Fruit fly (Drosophila melanogaster) whole organism, embryonic: ENCODE results near the gene CG15308.
A peak's percentile ranks its signal among the peaks of the same experiment; 100 is the strongest.

Experiments
- Aef1 ChIP-seq: fragments of 200-800 bp; sonication (Bioruptor generic); IDR thresholded peaks from 3 replicates; pipeline ENCODE4 v1.3.6; 2022; ENCODE audit warnings: missing biosample characterization, missing genetic modification characterization
- BEAF-32 ChIP-seq: fragments of 200-800 bp; sonication (Bioruptor generic); optimal IDR thresholded peaks from 3 replicates; lab custom pipeline; 2017; ENCODE audit warnings: missing biosample characterization, missing genetic modification characterization, mild to moderate bottlenecking, moderate library complexity, missing genetic modification reagents
- CG10147 ChIP-seq: fragments of 200-800 bp; sonication (Bioruptor generic); optimal IDR thresholded peaks from 2 replicates; lab custom pipeline; 2019; ENCODE audit warnings: missing biosample characterization, mild to moderate bottlenecking, missing genetic modification characterization, moderate library complexity
- CG10366 ChIP-seq: fragments of 200-800 bp; sonication (Bioruptor generic); IDR thresholded peaks from 2 replicates; pipeline ENCODE4 v1.3.6; 2022; ENCODE audit warnings: missing biosample characterization, missing genetic modification characterization
- CG10979 ChIP-seq: fragments of 200-800 bp; sonication (Bioruptor generic); optimal IDR thresholded peaks from 2 replicates; lab custom pipeline; 2018; ENCODE audit warnings: missing biosample characterization, mild to moderate bottlenecking, missing genetic modification characterization, moderate library complexity
- CG11695 ChIP-seq: fragments of 200-800 bp; sonication (Bioruptor generic); IDR thresholded peaks from 3 replicates; pipeline ENCODE4 v1.3.6; 2022; ENCODE audit warnings: missing biosample characterization, missing genetic modification characterization
- CG12104 ChIP-seq: fragments of 200-800 bp; sonication (Bioruptor generic); optimal IDR thresholded peaks from 3 replicates; lab custom pipeline; 2016; ENCODE audit warnings: missing biosample characterization, missing genetic modification characterization
- CG12219 ChIP-seq: fragments of 200-800 bp; sonication (Bioruptor generic); optimal IDR thresholded peaks from 3 replicates; lab custom pipeline; 2018; ENCODE audit warnings: missing biosample characterization, mild to moderate bottlenecking, missing genetic modification characterization
- CG15514 ChIP-seq: fragments of 200-800 bp; sonication (Bioruptor generic); optimal IDR thresholded peaks from 3 replicates; lab custom pipeline; 2017; ENCODE audit warnings: missing biosample characterization, missing genetic modification characterization, mild to moderate bottlenecking, moderate library complexity, missing genetic modification reagents
- CG18476 ChIP-seq: fragments of 200-800 bp; sonication (Bioruptor generic); optimal IDR thresholded peaks from 2 replicates; lab custom pipeline; 2016; ENCODE audit warnings: missing biosample characterization, mild to moderate bottlenecking, missing genetic modification characterization
- CG18764 ChIP-seq: fragments of 200-800 bp; sonication (Bioruptor generic); optimal IDR thresholded peaks from 3 replicates; lab custom pipeline; 2016; ENCODE audit warnings: missing biosample characterization, missing genetic modification characterization
- CG2875 ChIP-seq: fragments of 200-800 bp; sonication (Bioruptor generic); optimal IDR thresholded peaks from 2 replicates; lab custom pipeline; 2017; ENCODE audit warnings: missing biosample characterization, mild to moderate bottlenecking, missing genetic modification characterization, missing genetic modification reagents
- CG31441 ChIP-seq: fragments of 200-800 bp; sonication (Bioruptor generic); IDR thresholded peaks from 2 replicates; pipeline ENCODE4 v1.3.6; 2022; ENCODE audit warnings: missing biosample characterization, missing genetic modification characterization
- CG3163 ChIP-seq: fragments of 200-800 bp; sonication (Bioruptor generic); optimal IDR thresholded peaks from 3 replicates; lab custom pipeline; 2016; ENCODE audit warnings: missing biosample characterization, missing genetic modification characterization
- CG3726 ChIP-seq: fragments of 200-800 bp; sonication (Bioruptor generic); IDR thresholded peaks from 3 replicates; pipeline ENCODE4, ENCODE4 v1.3.6; 2022; ENCODE audit warnings: missing biosample characterization, missing genetic modification characterization
- CG3838 ChIP-seq: fragments of 200-800 bp; sonication (Bioruptor generic); optimal IDR thresholded peaks from 3 replicates; lab custom pipeline; 2016; ENCODE audit warnings: missing biosample characterization, missing genetic modification characterization
- CG6813 ChIP-seq: fragments of 200-800 bp; sonication (Bioruptor generic); optimal IDR thresholded peaks from 2 replicates; lab custom pipeline; 2017; ENCODE audit warnings: missing biosample characterization, missing genetic modification characterization, mild to moderate bottlenecking, moderate library complexity, missing genetic modification reagents
- CG8924 ChIP-seq: fragments of 200-800 bp; optimal IDR thresholded peaks from 3 replicates; lab custom pipeline; 2019; ENCODE audit warnings: missing biosample characterization, mild to moderate bottlenecking, missing genetic modification characterization, moderate library complexity
- CG9817 ChIP-seq: fragments of 200-800 bp; sonication (Bioruptor generic); optimal IDR thresholded peaks from 2 replicates; lab custom pipeline; 2018; ENCODE audit warnings: missing biosample characterization, mild to moderate bottlenecking, missing genetic modification characterization, moderate library complexity
- D19B ChIP-seq: fragments of 200-800 bp; sonication (Bioruptor generic); optimal IDR thresholded peaks from 2 replicates; lab custom pipeline; 2017; ENCODE audit warnings: missing biosample characterization, mild to moderate bottlenecking, missing genetic modification characterization
- Dip3 ChIP-seq: fragments of 200-800 bp; sonication (Bioruptor generic); optimal IDR thresholded peaks from 3 replicates; lab custom pipeline; 2016; ENCODE audit warnings: missing biosample characterization, missing genetic modification characterization
- HLH3B ChIP-seq: fragments of 200-800 bp; sonication (Bioruptor generic); IDR thresholded peaks from 2 replicates; pipeline ENCODE4 v1.3.6; 2022; ENCODE audit warnings: missing biosample characterization, missing genetic modification characterization
- HLH4C ChIP-seq: fragments of 200-800 bp; sonication (Bioruptor generic); IDR thresholded peaks from 3 replicates; pipeline ENCODE4 v1.3.6; 2022; ENCODE audit warnings: missing biosample characterization, missing genetic modification characterization; ENCODE audit not compliant: partially characterized antibody
- HmgD ChIP-seq: fragments of 200-800 bp; sonication (Bioruptor generic); optimal IDR thresholded peaks from 3 replicates; lab custom pipeline; 2016; ENCODE audit warnings: missing biosample characterization, missing genetic modification characterization
- Hr3 ChIP-seq: fragments of 200-800 bp; sonication (Bioruptor generic); optimal IDR thresholded peaks from 3 replicates; lab custom pipeline; 2016; ENCODE audit warnings: missing biosample characterization, missing genetic modification characterization
- Hr39 ChIP-seq: fragments of >200 bp; optimal IDR thresholded peaks from 2 replicates; lab custom pipeline; 2017
- NfI ChIP-seq: fragments of 200-800 bp; sonication (Bioruptor generic); optimal IDR thresholded peaks from 3 replicates; lab custom pipeline; 2018; ENCODE audit warnings: missing biosample characterization, mild to moderate bottlenecking, missing genetic modification characterization, moderate library complexity
- Sry-β ChIP-seq: fragments of 200-800 bp; sonication (Bioruptor generic); optimal IDR thresholded peaks from 2 replicates; lab custom pipeline; 2018; ENCODE audit warnings: missing biosample characterization, mild to moderate bottlenecking, missing genetic modification characterization, moderate library complexity
- al ChIP-seq: fragments of 200-800 bp; sonication (Bioruptor generic); IDR thresholded peaks from 2 replicates; pipeline ENCODE4 v1.3.6; 2022; ENCODE audit warnings: missing biosample characterization, missing genetic modification characterization
- bowl ChIP-seq: fragments of 200-800 bp; sonication (Bioruptor generic); IDR thresholded peaks from 2 replicates; pipeline ENCODE4 v1.3.6; 2022; ENCODE audit warnings: missing biosample characterization, missing genetic modification characterization
- btn ChIP-seq: fragments of 200-800 bp; sonication (Bioruptor generic); optimal IDR thresholded peaks from 2 replicates; lab custom pipeline; 2016; ENCODE audit warnings: missing biosample characterization, missing genetic modification characterization
- cg ChIP-seq: fragments of 200-800 bp; sonication (Bioruptor generic); optimal IDR thresholded peaks from 3 replicates; lab custom pipeline; 2019; ENCODE audit warnings: missing biosample characterization, mild to moderate bottlenecking, missing genetic modification characterization, moderate library complexity
- croc ChIP-seq: fragments of 200-800 bp; sonication (Bioruptor generic); conservative IDR thresholded peaks from 3 replicates; pipeline ENCODE4 v1.3.6; 2022; ENCODE audit warnings: missing biosample characterization, missing genetic modification characterization
- dmrt11E ChIP-seq: fragments of 200-800 bp; sonication (Bioruptor generic); optimal IDR thresholded peaks from 3 replicates; lab custom pipeline; 2018; ENCODE audit warnings: missing biosample characterization, mild to moderate bottlenecking, missing genetic modification characterization, moderate library complexity
- esg ChIP-seq: fragments of 200-800 bp; sonication (Bioruptor generic); conservative IDR thresholded peaks from 2 replicates; pipeline ENCODE4 v1.3.6; 2022; ENCODE audit warnings: missing biosample characterization, missing genetic modification characterization
- fd64A ChIP-seq: fragments of 200-800 bp; sonication (Bioruptor generic); optimal IDR thresholded peaks from 3 replicates; lab custom pipeline; 2018; ENCODE audit warnings: missing biosample characterization, mild to moderate bottlenecking, missing genetic modification characterization
- gcm2 ChIP-seq: fragments of 200-800 bp; sonication (Bioruptor generic); optimal IDR thresholded peaks from 2 replicates; lab custom pipeline; 2016; ENCODE audit warnings: missing biosample characterization, missing genetic modification characterization
- hbn ChIP-seq: fragments of 200-800 bp; sonication (Bioruptor generic); IDR thresholded peaks from 2 replicates; pipeline ENCODE4 v1.3.6; 2022; ENCODE audit warnings: missing biosample characterization, missing genetic modification characterization; ENCODE audit not compliant: partially characterized antibody
- her ChIP-seq: fragments of 200-800 bp; sonication (Bioruptor generic); optimal IDR thresholded peaks from 2 replicates; lab custom pipeline; 2016; ENCODE audit warnings: missing biosample characterization, missing genetic modification characterization
- jing ChIP-seq: fragments of 200-800 bp; sonication (Bioruptor generic); optimal IDR thresholded peaks from 2 replicates; lab custom pipeline; 2018; ENCODE audit warnings: missing biosample characterization, mild to moderate bottlenecking, missing genetic modification characterization
- lilli ChIP-seq: fragments of 200-800 bp; sonication (Bioruptor generic); optimal IDR thresholded peaks from 3 replicates; lab custom pipeline; 2016; ENCODE audit warnings: missing biosample characterization, missing genetic modification characterization
- mirr ChIP-seq: fragments of 200-800 bp; sonication (Bioruptor generic); optimal IDR thresholded peaks from 3 replicates; lab custom pipeline; 2018; ENCODE audit warnings: missing biosample characterization, mild to moderate bottlenecking, missing genetic modification characterization
- pan ChIP-seq, 4 experiments: fragments of >200 bp in 3 of 4; fragments of 200-800 bp in 1 of 4; sonication (Bioruptor generic) in 1 of 4; optimal IDR thresholded peaks in 3 of 4; IDR thresholded peaks in 1 of 4; 2 replicates each; pipeline versions ENCODE4 v1.3.6 to Lab custom; 2017 to 2022; ENCODE audit warnings: missing biosample characterization in 2 of 4, missing genetic modification characterization in 2 of 4, mixed read lengths in 1 of 4
- pfk ChIP-seq: fragments of 200-800 bp; sonication (Bioruptor generic); optimal IDR thresholded peaks from 2 replicates; lab custom pipeline; 2018; ENCODE audit warnings: missing biosample characterization, mild to moderate bottlenecking, missing genetic modification characterization, moderate library complexity
- schlank ChIP-seq: fragments of 200-800 bp; sonication (Bioruptor generic); optimal IDR thresholded peaks from 2 replicates; lab custom pipeline; 2018; ENCODE audit warnings: missing biosample characterization, mild to moderate bottlenecking, missing genetic modification characterization
- sd ChIP-seq: fragments of 200-800 bp; sonication (Bioruptor generic); optimal IDR thresholded peaks from 3 replicates; lab custom pipeline; 2018; ENCODE audit warnings: missing biosample characterization, mild to moderate bottlenecking, missing genetic modification characterization, moderate library complexity
- slou ChIP-seq: fragments of 200-800 bp; sonication (Bioruptor generic); optimal IDR thresholded peaks from 3 replicates; lab custom pipeline; 2016; ENCODE audit warnings: missing biosample characterization, missing genetic modification characterization
- vfl ChIP-seq: fragments of 200-800 bp; sonication (Bioruptor generic); optimal IDR thresholded peaks from 2 replicates; lab custom pipeline; 2016; ENCODE audit warnings: missing biosample characterization, missing genetic modification characterization
- yki ChIP-seq: fragments of >200 bp; optimal IDR thresholded peaks from 3 replicates; lab custom pipeline; 2018

CG15308 gene

dm6 chrX:10184355-10185058 is 34.4 kb downstream of the CG15308 start (continued):
- TF ChIP-seq Dip3 (peak; percentile 42), CG15514 (peak; percentile 47), bowl (GFP tag; lab: Robert Waterston, UW) (peak; percentile 38; the same call in 1 of the 2 replicates), vfl (GFP tag; lab: Kevin White, UChicago) (no peak), CG3726 (GFP tag; lab: Robert Waterston, UW) (no peak), CG11695 (GFP tag; lab: Robert Waterston, UW) (peak; percentile 60; the same call in 2 of the 3 replicates), schlank (no peak), CG12219 (GFP tag; lab: Kevin White, UChicago) (peak; percentile 3), CG12104 (no peak), D19B (peak; percentile 28), cg (GFP tag; lab: Kevin White, UChicago) (no peak), jing (GFP tag; lab: Kevin White, UChicago) (no peak), CG9817 (peak; percentile 33), Hr39 (lab: Kevin White, UChicago) (no peak), hbn (no peak), pfk (GFP tag; lab: Kevin White, UChicago) (no peak), BEAF-32 (no peak), CG2875 (GFP tag; lab: Kevin White, UChicago) (no peak), Hr3 (GFP tag; lab: Kevin White, UChicago) (no peak), btn (GFP tag; lab: Kevin White, UChicago) (no peak), CG18764 (GFP tag; lab: Kevin White, UChicago) (no peak), CG18476 (GFP tag; lab: Kevin White, UChicago) (no peak), CG3838 (GFP tag; lab: Kevin White, UChicago) (no peak), CG6813 (GFP tag; lab: Kevin White, UChicago) (peak; percentile 17), CG10147 (GFP tag; lab: Kevin White, UChicago) (peak; percentile 33), CG31441 (GFP tag; lab: Robert Waterston, UW) (0 out of 2 replicates have a peak, but pooled peaks have one; percentile 29), HmgD (GFP tag; lab: Kevin White, UChicago) (no peak), her (GFP tag; lab: Kevin White, UChicago) (no peak), dmrt11E (tag; lab: Kevin White, UChicago) (no peak), CG10979 (tag; lab: Kevin White, UChicago) (no peak), NfI (GFP tag; lab: Kevin White, UChicago) (peak; percentile 37), CG8924 (tag; lab: Kevin White, UChicago) (peak; percentile 20), CG10366 (GFP tag; lab: Robert Waterston, UW) (peak; percentile 12; the same call in 1 of the 2 replicates), Aef1 (GFP tag; lab: Robert Waterston, UW) (peak; percentile 56), esg (GFP tag; lab: Robert Waterston, UW) (peak; percentile 65), croc (GFP tag; lab: Robert Waterston, UW) (0 out of 3 replicates have a peak, but pooled peaks have one; percentile 24), CG3163 (GFP tag; lab: Kevin White, UChicago) (no peak), al (GFP tag; lab: Robert Waterston, UW) (peak; percentile 52; the same call in 1 of the 2 replicates), HLH3B (GFP tag; lab: Robert Waterston, UW) (peak; percentile 73), slou (no peak), HLH4C (no peak), mirr (GFP tag; lab: Kevin White, UChicago) (no peak), lilli (GFP tag; lab: Kevin White, UChicago) (peak; percentile 52), sd (no peak), fd64A (GFP tag; lab: Kevin White, UChicago) (no peak), yki (lab: Kevin White, UChicago) (no peak), pan (optimal IDR thresholded peaks at IDR 0.05; lab: Kevin White, UChicago) (no peak), pan (GFP tag; optimal IDR thresholded peaks at IDR 0.05 in 1 of 2, IDR thresholded peaks at IDR 0.05 in 1 of 2) (peak in 1 of 2 experiments; percentile 70), Sry-β (GFP tag; lab: Kevin White, UChicago) (no peak), gcm2 (GFP tag; lab: Kevin White, UChicago) (no peak)
